Worm (Caenorhabditis elegans): ENCODE measurements around the gene mig-23.

mig-23 gene

DNA sequence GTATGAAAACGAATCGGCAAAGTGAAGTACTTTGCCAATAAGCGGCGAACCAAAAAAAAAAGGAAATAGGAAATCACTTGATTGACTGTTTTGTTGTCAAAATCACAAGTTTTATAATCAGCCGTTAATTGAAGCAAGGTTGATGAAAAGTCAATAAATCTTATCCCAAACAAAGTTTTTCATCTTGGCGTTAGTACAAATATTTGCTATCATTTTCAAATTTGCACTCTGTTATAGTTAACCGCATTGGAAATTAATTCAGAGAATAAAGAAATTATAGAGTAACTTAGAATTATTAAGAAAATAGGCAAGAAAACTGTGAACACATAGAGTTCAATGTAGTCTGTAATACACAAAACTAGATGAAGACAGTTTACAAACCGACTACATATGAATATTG lies 4.2 kb downstream of the mig-23 start, which contains the start of gene acs-17:
Gene acs-17, minus strand, starts transcription at position 23 of the 400 bp plus-strand sequence.
- TF ChIP-seq lin-15B (tag; optimal IDR thresholded peaks at IDR 0.05): no peak
- TF ChIP-seq ZK546.5 (tag; optimal IDR thresholded peaks at IDR 0.05): no peak
- no peak for TF ChIP-seq nhr-76 (tag; optimal IDR thresholded peaks at IDR 0.05)
- TF ChIP-seq nhr-12 (tag; optimal IDR thresholded peaks at IDR 0.05): no peak
- TF ChIP-seq daf-12 (tag; optimal IDR thresholded peaks at IDR 0.05): no peak
- TF ChIP-seq nhr-25 (tag; optimal IDR thresholded peaks at IDR 0.05): peak; percentile 7
- TF ChIP-seq ama-1 (optimal IDR thresholded peaks at IDR 0.05): no peak
- TF ChIP-seq nhr-28 (tag; optimal IDR thresholded peaks at IDR 0.05): no peak

DNA sequence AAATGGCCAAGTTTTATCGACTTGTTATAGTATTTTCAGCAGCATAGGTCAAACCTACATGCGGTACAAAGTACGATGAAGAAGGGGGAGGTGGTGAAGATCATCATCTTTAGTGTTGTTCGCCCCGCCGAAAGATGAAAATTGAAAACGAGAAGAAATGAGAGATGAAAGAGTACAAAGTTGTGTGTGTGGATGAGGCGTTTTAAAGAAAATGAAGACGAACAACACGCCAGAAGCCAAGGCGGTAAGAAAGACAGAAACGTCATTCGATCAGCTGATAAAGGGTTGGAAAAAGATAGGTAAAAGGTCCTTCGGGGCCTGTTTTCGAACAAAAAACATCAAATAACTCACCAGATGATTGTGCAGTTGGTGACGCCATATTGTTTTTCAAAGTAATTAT lies 4.8 kb downstream of the mig-23 start:
- TF ChIP-seq lsy-12 (tag; optimal IDR thresholded peaks at IDR 0.05) (no peak), nfya-1 (tag; optimal IDR thresholded peaks at IDR 0.05; ENCODE audit: insufficient read depth) (no peak), nhr-77 (tag; optimal IDR thresholded peaks at IDR 0.05) (no peak), ceh-9 (tag; optimal IDR thresholded peaks at IDR 0.05) (no peak), egl-27 (tag; optimal IDR thresholded peaks at IDR 0.05) (no peak), unc-62 (GFP tag; optimal IDR thresholded peaks at IDR 0.05) (no peak), egl-5 (tag; optimal IDR thresholded peaks at IDR 0.05) (no peak), nhr-67 (tag; optimal IDR thresholded peaks at IDR 0.05) (no peak), ceh-16 (tag; optimal IDR thresholded peaks at IDR 0.05) (no peak), R02D3.7 (tag; optimal IDR thresholded peaks at IDR 0.05) (no peak), pqm-1 (tag; optimal IDR thresholded peaks at IDR 0.05) (no peak), mdl-1 (tag; optimal IDR thresholded peaks at IDR 0.05) (no peak), ztf-4 (tag; optimal IDR thresholded peaks at IDR 0.05) (no peak), snpc-4 (tag; optimal IDR thresholded peaks at IDR 0.05) (no peak), fkh-10 (GFP tag; optimal IDR thresholded peaks at IDR 0.05) (no peak)

DNA sequence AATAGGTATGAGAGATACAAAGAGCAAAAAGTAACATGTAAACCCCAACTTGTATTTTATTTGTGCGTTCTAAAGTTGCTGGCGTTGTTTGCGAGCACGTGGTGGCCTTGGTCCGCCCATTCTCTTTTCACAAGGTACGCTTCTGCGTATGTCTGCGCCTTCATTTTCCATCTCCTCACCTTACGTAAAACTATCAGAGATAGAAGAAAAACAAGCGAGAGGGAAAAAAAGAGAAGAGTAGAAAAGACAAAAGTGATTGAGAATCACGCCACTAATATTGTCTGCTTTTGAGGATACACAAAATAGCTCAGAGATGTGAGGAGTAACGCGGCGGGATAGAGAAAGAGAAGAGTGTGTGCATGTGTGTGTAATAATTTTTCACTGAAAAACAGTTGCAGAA lies 6.5 kb downstream of the mig-23 start:
- TF ChIP-seq nhr-11 (tag; optimal IDR thresholded peaks at IDR 0.05) (peak; percentile 23), lin-15B (tag; optimal IDR thresholded peaks at IDR 0.05) (no peak), ceh-82 (tag; optimal IDR thresholded peaks at IDR 0.05) (no peak), nhr-237 (tag; optimal IDR thresholded peaks at IDR 0.05) (no peak), nfya-1 (tag; optimal IDR thresholded peaks at IDR 0.05; ENCODE audit: insufficient read depth) (peak; percentile 20), lin-39 (tag; optimal IDR thresholded peaks at IDR 0.05) (no peak), egl-27 (tag; optimal IDR thresholded peaks at IDR 0.05) (no peak), nhr-12 (tag; optimal IDR thresholded peaks at IDR 0.05) (no peak), zag-1 (tag; optimal IDR thresholded peaks at IDR 0.05) (no peak), nhr-67 (tag; optimal IDR thresholded peaks at IDR 0.05) (no peak), nhr-23 (tag; optimal IDR thresholded peaks at IDR 0.05) (peak; percentile 43), nhr-76 (tag; optimal IDR thresholded peaks at IDR 0.05) (no peak), ama-1 (optimal IDR thresholded peaks at IDR 0.05) (peak; percentile 24), pha-4 (tag; optimal IDR thresholded peaks at IDR 0.05) (peak; percentile 61), eor-1 (tag; optimal IDR thresholded peaks at IDR 0.05) (no peak), nhr-77 (tag; optimal IDR thresholded peaks at IDR 0.05) (no peak), daf-12 (tag; optimal IDR thresholded peaks at IDR 0.05) (no peak), nhr-25 (tag; optimal IDR thresholded peaks at IDR 0.05) (peak; percentile 17), snpc-4 (tag; optimal IDR thresholded peaks at IDR 0.05) (peak; percentile 6), mdl-1 (tag; optimal IDR thresholded peaks at IDR 0.05) (peak; percentile 29), elt-1 (tag; optimal IDR thresholded peaks at IDR 0.05) (no peak), hmg-11 (tag; optimal IDR thresholded peaks at IDR 0.05) (no peak), fos-1 (tag; optimal IDR thresholded peaks at IDR 0.05) (no peak), nhr-43 (tag; optimal IDR thresholded peaks at IDR 0.05; ENCODE audit: poor library complexity, severe bottlenecking) (peak; percentile 36), elt-2 (tag; optimal IDR thresholded peaks at IDR 0.05) (no peak)

DNA sequence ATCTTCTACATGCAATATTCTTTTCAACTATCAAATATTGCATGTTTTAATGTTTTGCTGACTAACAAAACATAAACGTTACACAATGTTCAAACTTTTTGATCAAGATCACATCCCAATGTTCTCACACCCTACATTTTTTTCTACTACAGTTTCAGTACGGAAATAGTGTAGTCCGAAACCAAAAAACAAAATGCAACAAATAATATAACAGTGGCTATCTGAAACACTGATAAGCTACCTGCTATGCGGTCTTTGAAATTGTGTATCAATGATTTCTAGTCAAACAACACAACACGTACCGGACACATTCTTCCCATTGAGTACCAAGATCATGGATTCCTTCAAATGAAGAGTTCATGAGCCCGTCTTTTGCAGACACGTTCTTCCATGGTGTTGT lies 7.3 kb downstream of the mig-23 start:
- no peak for TF ChIP-seq pha-4 (tag; optimal IDR thresholded peaks at IDR 0.05)
- peak; percentile 61 for TF ChIP-seq pqm-1 (tag; optimal IDR thresholded peaks at IDR 0.05)
- TF ChIP-seq ama-1 (optimal IDR thresholded peaks at IDR 0.05): peak; percentile 27
- TF ChIP-seq lin-15B (tag; optimal IDR thresholded peaks at IDR 0.05): no peak
- no peak for TF ChIP-seq unc-62 (GFP tag; optimal IDR thresholded peaks at IDR 0.05)
- no peak for TF ChIP-seq ceh-28 (tag; optimal IDR thresholded peaks at IDR 0.05)
- TF ChIP-seq nfya-1 (tag; optimal IDR thresholded peaks at IDR 0.05; ENCODE audit: insufficient read depth): no peak
- no peak for TF ChIP-seq nhr-25 (tag; optimal IDR thresholded peaks at IDR 0.05)

Measured in whole organism, L3 larva.